Worm (Caenorhabditis elegans) whole organism, mixed stage, embryonic: ENCODE results near the gene oops-1.

Experiments used
- M03D4.4 ChIP-seq: sonication (generic microtip); optimal IDR thresholded peaks from 2 replicates; lab custom pipeline; 2017; ENCODE audit warnings: mild to moderate bottlenecking, missing genetic modification characterization, missing compliant biosample characterization
- bed-3 ChIP-seq: fragments of 200-800 bp; sonication (Bioruptor generic); optimal IDR thresholded peaks from 3 replicates; lab custom pipeline; 2018; ENCODE audit warnings: mild to moderate bottlenecking, missing genetic modification characterization, moderate library complexity, missing compliant biosample characterization
- blmp-1 ChIP-seq: fragments of 150-350 bp; optimal IDR thresholded peaks from 2 replicates; lab custom pipeline; 2014; ENCODE audit warnings: missing biosample characterization, missing genetic modification characterization
- ceh-39 ChIP-seq: fragments of 150-350 bp; optimal IDR thresholded peaks from 2 replicates; lab custom pipeline; 2014; ENCODE audit warnings: missing biosample characterization, missing genetic modification characterization
- ceh-43 ChIP-seq: fragments of 200-800 bp; sonication (Bioruptor generic); optimal IDR thresholded peaks from 2 replicates; lab custom pipeline; 2018; ENCODE audit warnings: mild to moderate bottlenecking, missing genetic modification characterization, moderate library complexity, missing compliant biosample characterization
- ceh-83 ChIP-seq: fragments of 200-800 bp; sonication (Bioruptor generic); optimal IDR thresholded peaks from 2 replicates; lab custom pipeline; 2018; ENCODE audit warnings: mild to moderate bottlenecking, missing genetic modification characterization, missing compliant biosample characterization
- ces-1 ChIP-seq: fragments of 150-350 bp; optimal IDR thresholded peaks from 2 replicates; lab custom pipeline; 2014; ENCODE audit warnings: missing biosample characterization, missing genetic modification reagents, missing genetic modification characterization
- cnd-1 ChIP-seq: fragments of 200-800 bp; sonication (Bioruptor generic); optimal IDR thresholded peaks from 2 replicates; lab custom pipeline; 2018; ENCODE audit warnings: mild to moderate bottlenecking, missing genetic modification characterization, missing compliant biosample characterization
- elt-3 ChIP-seq: fragments of 150-350 bp; optimal IDR thresholded peaks from 2 replicates; lab custom pipeline; 2014; ENCODE audit warnings: missing biosample characterization, missing genetic modification characterization
- flh-1 ChIP-seq: fragments of 200-800 bp; sonication (Bioruptor generic); optimal IDR thresholded peaks from 2 replicates; lab custom pipeline; 2018; ENCODE audit warnings: mild to moderate bottlenecking, missing genetic modification characterization, moderate library complexity, missing compliant biosample characterization
- ham-2 ChIP-seq: fragments of 200-800 bp; sonication (Bioruptor generic); optimal IDR thresholded peaks from 2 replicates; lab custom pipeline; 2018; ENCODE audit warnings: mild to moderate bottlenecking, missing genetic modification characterization, missing compliant biosample characterization
- hlh-1 ChIP-seq: fragments of 150-350 bp; optimal IDR thresholded peaks from 2 replicates; lab custom pipeline; 2014; ENCODE audit warnings: missing biosample characterization, missing genetic modification reagents, missing genetic modification characterization
- lin-13 ChIP-seq: fragments of 150-350 bp; optimal IDR thresholded peaks from 2 replicates; lab custom pipeline; 2014; ENCODE audit warnings: missing biosample characterization, missing genetic modification characterization
- lin-32 ChIP-seq: fragments of 200-800 bp; sonication (Bioruptor generic); optimal IDR thresholded peaks from 2 replicates; lab custom pipeline; 2018; ENCODE audit warnings: mild to moderate bottlenecking, missing genetic modification characterization, missing compliant biosample characterization
- lsy-2 ChIP-seq: fragments of 150-350 bp; optimal IDR thresholded peaks from 2 replicates; lab custom pipeline; 2014; ENCODE audit warnings: missing biosample characterization, missing genetic modification characterization
- mep-1 ChIP-seq: fragments of 150-350 bp; optimal IDR thresholded peaks from 2 replicates; lab custom pipeline; 2017; ENCODE audit warnings: missing biosample characterization, missing genetic modification reagents, missing genetic modification characterization, inconsistent platforms
- mls-2 ChIP-seq: sonication (generic microtip); optimal IDR thresholded peaks from 2 replicates; lab custom pipeline; 2016; ENCODE audit warnings: mild to moderate bottlenecking, missing genetic modification characterization, moderate library complexity, missing compliant biosample characterization
- nhr-12 ChIP-seq: fragments of 150-350 bp; optimal IDR thresholded peaks from 2 replicates; lab custom pipeline; 2014; ENCODE audit warnings: missing biosample characterization, missing genetic modification characterization
- nhr-2 ChIP-seq: fragments of 150-350 bp; optimal IDR thresholded peaks from 2 replicates; lab custom pipeline; 2014; ENCODE audit warnings: missing biosample characterization, missing genetic modification characterization
- nhr-28 ChIP-seq: fragments of 150-350 bp; optimal IDR thresholded peaks from 2 replicates; lab custom pipeline; 2014; ENCODE audit warnings: missing biosample characterization, missing genetic modification characterization
- nhr-76 ChIP-seq: sonication (generic microtip); optimal IDR thresholded peaks from 2 replicates; lab custom pipeline; 2017; ENCODE audit warnings: missing biosample characterization, missing genetic modification characterization
- pha-4 ChIP-seq: fragments of 150-350 bp; optimal IDR thresholded peaks from 2 replicates; lab custom pipeline; 2018; ENCODE audit warnings: missing biosample characterization, missing genetic modification reagents, missing genetic modification characterization
- sptf-1 ChIP-seq: sonication (generic microtip); optimal IDR thresholded peaks from 2 replicates; lab custom pipeline; 2017; ENCODE audit warnings: mild to moderate bottlenecking, missing genetic modification characterization, moderate library complexity, missing compliant biosample characterization
- tbx-8 ChIP-seq: fragments of 200-800 bp; sonication (Bioruptor generic); optimal IDR thresholded peaks from 2 replicates; lab custom pipeline; 2018; ENCODE audit warnings: mild to moderate bottlenecking, missing genetic modification characterization, moderate library complexity, missing compliant biosample characterization
- unc-62 ChIP-seq: fragments of 150-350 bp; optimal IDR thresholded peaks from 2 replicates; lab custom pipeline; 2014; ENCODE audit warnings: missing biosample characterization, missing genetic modification reagents, missing genetic modification characterization
- zip-8 ChIP-seq: fragments of 150-350 bp; optimal IDR thresholded peaks from 2 replicates; lab custom pipeline; 2014; ENCODE audit warnings: missing biosample characterization, missing genetic modification characterization
- ztf-11 ChIP-seq: fragments of 150-350 bp; optimal IDR thresholded peaks from 2 replicates; lab custom pipeline; 2014; ENCODE audit warnings: missing biosample characterization, missing genetic modification characterization

The oops-1 gene

DNA sequence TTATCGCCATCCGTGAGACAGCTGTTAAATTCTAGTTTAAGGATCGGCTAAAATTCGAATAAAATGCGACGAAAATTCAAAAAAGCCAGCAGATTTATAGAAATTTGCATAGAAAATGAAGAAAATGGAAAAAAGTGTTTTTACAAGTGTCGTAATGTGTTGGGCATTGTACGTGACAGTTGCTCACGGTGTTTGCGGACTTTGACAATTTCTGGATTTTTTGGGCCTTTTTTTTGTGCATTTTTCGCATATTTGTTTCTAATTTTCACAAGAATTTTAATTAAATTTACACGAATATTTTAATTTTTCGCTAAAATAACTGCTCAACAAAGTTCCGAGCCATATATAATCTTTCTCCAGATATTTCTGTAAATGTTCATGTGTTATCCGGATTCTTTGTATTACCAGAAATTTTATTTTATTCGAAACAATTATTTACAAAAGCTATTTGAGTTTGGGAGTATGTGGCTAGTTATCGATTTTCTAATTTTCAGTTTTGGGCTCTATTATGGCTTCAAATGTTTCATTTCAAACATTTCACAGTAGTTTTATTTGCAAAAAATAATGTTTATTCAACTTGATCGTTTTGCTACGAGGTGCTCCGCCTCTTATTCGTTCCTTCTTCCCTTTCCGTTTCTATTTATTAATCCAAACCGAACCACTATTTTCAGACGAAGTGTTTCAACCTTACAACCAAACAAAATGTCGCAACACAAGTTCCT lies 34.2 kb upstream of the oops-1 start, which contains the start of gene sams-3:
Gene sams-3 (plus strand): TSS at position 672 of the 722 bp plus-strand sequence.
- TF ChIP-seq lsy-2 (tag; lab: Kevin White, UChicago): peak; percentile 5
- no peak for TF ChIP-seq mep-1 (tag; lab: Kevin White, UChicago)
- TF ChIP-seq unc-62 (GFP tag; lab: Kevin White, UChicago): no peak
- TF ChIP-seq ceh-39 (tag; lab: Kevin White, UChicago): no peak
- TF ChIP-seq mls-2 (tag; lab: Kevin White, UChicago): no peak
- TF ChIP-seq ces-1 (GFP tag; lab: Kevin White, UChicago): peak; percentile 46
- no peak for TF ChIP-seq ham-2 (GFP tag; lab: Kevin White, UChicago)
- peak; percentile 26 for TF ChIP-seq lin-13 (tag; lab: Kevin White, UChicago)
- peak; percentile 98 for TF ChIP-seq hlh-1 (tag; lab: Kevin White, UChicago)

DNA sequence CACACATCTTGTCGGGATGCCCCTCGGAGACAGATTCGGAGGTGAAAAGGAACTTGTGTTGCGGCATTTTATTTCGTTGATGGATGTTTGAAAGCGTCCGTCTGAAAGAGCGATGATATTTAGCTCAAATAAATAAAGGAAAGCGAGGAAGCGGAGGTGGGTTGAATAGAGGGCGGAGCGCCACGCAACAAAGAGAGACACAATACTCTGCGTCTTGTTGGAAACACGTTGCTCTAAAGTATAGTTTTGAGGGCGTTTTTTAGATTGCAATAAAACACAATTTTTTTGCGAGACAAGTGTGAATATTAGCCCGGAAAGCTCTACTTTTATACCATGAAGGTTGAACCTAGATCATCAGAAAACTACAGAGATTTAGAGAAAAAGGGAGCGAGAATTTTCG lies 32.3 kb upstream of the oops-1 start, which contains the start of gene sams-4:
Gene sams-4 (minus strand): TSS at position 101 of the 400 bp plus-strand sequence.
- no peak for TF ChIP-seq nhr-76
- no peak for TF ChIP-seq cnd-1 (tag; lab: Kevin White, UChicago)

DNA sequence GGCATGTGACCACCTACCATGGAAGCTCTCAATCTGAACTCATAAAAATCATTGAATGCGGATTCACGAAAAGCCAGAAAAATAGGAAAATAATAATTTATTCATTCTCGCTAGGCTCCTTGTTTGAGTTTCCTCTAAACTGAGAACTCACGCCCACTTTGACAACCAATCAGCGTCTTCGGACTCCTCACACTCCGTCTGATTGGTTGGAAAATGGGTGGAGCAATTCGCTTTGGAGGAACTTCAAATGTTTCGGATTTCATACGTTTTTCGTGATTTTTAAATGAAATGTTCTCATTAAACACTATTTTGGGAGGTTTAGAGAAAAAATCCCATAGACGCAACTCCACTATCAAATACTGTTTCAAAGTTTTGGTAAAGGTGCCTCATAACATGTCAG lies 29.0 kb upstream of the oops-1 start:
- TF ChIP-seq nhr-12 (tag; lab: Kevin White, UChicago) (no peak), unc-62 (GFP tag; lab: Kevin White, UChicago) (no peak), lin-32 (GFP tag; lab: Kevin White, UChicago) (no peak), ceh-43 (GFP tag; lab: Kevin White, UChicago) (no peak)

DNA sequence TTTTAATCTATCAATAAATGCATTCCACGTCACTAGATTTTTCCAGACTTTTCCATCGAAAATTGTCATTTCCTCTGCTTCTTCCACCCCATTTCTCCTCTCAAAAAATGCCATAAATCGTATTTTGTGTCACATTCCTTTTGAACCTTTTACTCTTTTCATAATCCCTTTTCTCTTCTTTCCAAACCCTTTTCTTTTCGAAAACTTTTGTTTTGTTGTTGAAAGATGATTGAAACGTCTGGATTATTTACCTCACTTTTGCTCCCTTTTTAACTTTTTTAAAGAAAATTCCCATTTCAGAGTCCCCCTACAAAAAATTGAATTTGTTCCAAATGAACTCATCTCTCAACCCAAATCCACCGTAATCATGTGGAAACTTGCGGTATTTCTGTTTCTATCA lies 25.2 kb upstream of the oops-1 start, which contains the start of gene C06E7.2:
Gene C06E7.2 (plus strand): TSS at position 301 of the 400 bp plus-strand sequence.
- TF ChIP-seq lsy-2 (tag; lab: Kevin White, UChicago) (no peak), ceh-43 (GFP tag; lab: Kevin White, UChicago) (no peak), flh-1 (GFP tag; lab: Kevin White, UChicago) (no peak), elt-3 (tag; lab: Kevin White, UChicago) (no peak), nhr-12 (tag; lab: Kevin White, UChicago) (no peak), sptf-1 (tag; lab: Kevin White, UChicago) (no peak)

DNA sequence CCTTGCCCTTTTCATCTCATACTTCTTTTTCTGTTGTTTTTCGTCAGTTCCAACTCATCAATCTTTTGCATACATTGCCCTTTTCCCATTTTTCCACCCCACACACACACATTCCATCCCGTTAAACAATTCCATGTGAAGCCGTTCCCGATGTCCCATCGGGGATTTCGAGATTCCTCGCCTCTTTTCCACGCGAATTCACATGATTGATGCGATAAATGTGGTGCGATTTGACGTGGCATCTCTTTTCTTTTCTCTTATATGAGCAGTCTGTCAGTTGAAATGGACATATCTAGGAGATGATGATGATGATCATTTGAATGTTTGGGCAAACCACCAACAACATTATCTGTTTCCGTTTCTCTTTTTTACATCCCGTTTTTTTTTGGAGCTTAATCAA lies 20.2 kb upstream of the oops-1 start:
- TF ChIP-seq nhr-28: no peak
- TF ChIP-seq cnd-1 (tag; lab: Kevin White, UChicago): no peak
- TF ChIP-seq nhr-2 (tag; lab: Kevin White, UChicago): no peak
- TF ChIP-seq M03D4.4 (tag; lab: Kevin White, UChicago): no peak
- TF ChIP-seq lin-13 (tag; lab: Kevin White, UChicago): no peak
- TF ChIP-seq pha-4 (tag; lab: Kevin White, UChicago): no peak
- TF ChIP-seq ceh-39 (tag; lab: Kevin White, UChicago): no peak
- no peak for TF ChIP-seq tbx-8 (GFP tag; lab: Kevin White, UChicago)
- TF ChIP-seq lin-32 (GFP tag; lab: Kevin White, UChicago): no peak
- TF ChIP-seq elt-3 (tag; lab: Kevin White, UChicago): no peak

DNA sequence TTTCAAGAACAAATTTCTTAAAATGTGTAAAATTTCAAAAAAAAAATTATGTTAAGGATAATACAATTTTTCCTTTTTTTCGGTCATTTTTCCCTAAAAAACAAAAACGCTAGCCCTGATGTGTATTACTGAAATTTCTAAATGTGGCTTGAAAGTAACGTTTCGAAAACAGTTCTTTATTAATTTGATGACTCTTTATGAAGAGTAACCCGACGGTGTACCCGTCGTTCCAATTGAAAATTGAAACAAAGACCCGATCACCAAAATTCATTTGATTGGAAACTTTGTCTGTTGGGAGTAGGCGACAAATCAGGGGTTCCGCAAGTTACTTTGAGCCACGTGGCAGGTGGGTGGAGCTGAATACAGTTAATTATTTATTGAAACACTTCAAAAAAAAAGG lies 18.9 kb upstream of the oops-1 start:
- TF ChIP-seq lin-32 (GFP tag; lab: Kevin White, UChicago): no peak
- no peak for TF ChIP-seq ceh-43 (GFP tag; lab: Kevin White, UChicago)
- TF ChIP-seq ham-2 (GFP tag; lab: Kevin White, UChicago): no peak
- TF ChIP-seq sptf-1 (tag; lab: Kevin White, UChicago): no peak
- TF ChIP-seq mls-2 (tag; lab: Kevin White, UChicago): no peak
- TF ChIP-seq bed-3 (GFP tag; lab: Kevin White, UChicago): no peak
- TF ChIP-seq nhr-2 (tag; lab: Kevin White, UChicago): no peak
- TF ChIP-seq flh-1 (GFP tag; lab: Kevin White, UChicago): no peak
- no peak for TF ChIP-seq unc-62 (GFP tag; lab: Kevin White, UChicago)
- TF ChIP-seq ceh-83 (GFP tag; lab: Kevin White, UChicago): no peak
- TF ChIP-seq ceh-39 (tag; lab: Kevin White, UChicago): no peak
- no peak for TF ChIP-seq zip-8 (tag; lab: Kevin White, UChicago)
- no peak for TF ChIP-seq nhr-76
- no peak for TF ChIP-seq blmp-1 (tag; lab: Kevin White, UChicago)
- no peak for TF ChIP-seq ztf-11 (tag; lab: Kevin White, UChicago)
